Worm (Caenorhabditis elegans) whole organism, L4 larva: Measurements from ENCODE around the gene fipr-2.
A peak's percentile ranks its signal among the peaks of the same experiment; 100 is the strongest.

ENCODE experiments used
- T20F7.1 ChIP-seq: fragments of 200-800 bp; sonication (Bioruptor generic); optimal IDR thresholded peaks from 2 replicates; lab custom pipeline; 2018; ENCODE audit warnings: mild to moderate bottlenecking, missing genetic modification characterization, missing compliant biosample characterization
- aha-1 ChIP-seq: fragments of 150-350 bp; peaks from one replicate; lab custom pipeline; 2014; ENCODE audit warnings: missing biosample characterization, missing genetic modification characterization
- ceh-28 ChIP-seq: fragments of 150-350 bp; optimal IDR thresholded peaks from 2 replicates; lab custom pipeline; 2014; ENCODE audit warnings: missing biosample characterization, missing genetic modification reagents, missing genetic modification characterization
- cey-2 ChIP-seq: sonication (generic microtip); optimal IDR thresholded peaks from 3 replicates; lab custom pipeline; 2017; ENCODE audit warnings: missing genetic modification characterization, mild to moderate bottlenecking, missing compliant biosample characterization, antibody characterized with exemption, borderline replicate concordance; ENCODE audit not compliant: insufficient read depth
- dpl-1 ChIP-seq: fragments of 150-350 bp; optimal IDR thresholded peaks from 2 replicates; lab custom pipeline; 2014; ENCODE audit warnings: missing biosample characterization, missing genetic modification reagents, missing genetic modification characterization
- egl-43 ChIP-seq: fragments of 200-800 bp; sonication (Bioruptor generic); IDR thresholded peaks from 2 replicates; pipeline ENCODE4 v1.3.6; 2022; ENCODE audit warnings: missing genetic modification reagents, missing genetic modification characterization, missing compliant biosample characterization
- lim-7 ChIP-seq: fragments of 200-800 bp; sonication (Bioruptor generic); IDR thresholded peaks from 2 replicates; pipeline ENCODE4 v1.3.6; 2022; ENCODE audit warnings: missing genetic modification characterization, missing compliant biosample characterization
- lin-39 ChIP-seq: fragments of 150-350 bp; optimal IDR thresholded peaks from 2 replicates; lab custom pipeline; 2014; ENCODE audit warnings: missing biosample characterization, missing genetic modification reagents, missing genetic modification characterization
- nhr-237 ChIP-seq: sonication (generic microtip); optimal IDR thresholded peaks from 2 replicates; lab custom pipeline; 2017; ENCODE audit warnings: missing biosample characterization, missing genetic modification characterization
- unc-39 ChIP-seq: sonication (generic microtip); optimal IDR thresholded peaks from 2 replicates; lab custom pipeline; 2017; ENCODE audit warnings: missing biosample characterization, missing genetic modification characterization
- zfp-3 ChIP-seq: fragments of 200-800 bp; sonication (Bioruptor generic); conservative IDR thresholded peaks from 2 replicates; pipeline ENCODE4 v1.3.6; 2022; ENCODE audit warnings: missing genetic modification reagents, missing genetic modification characterization, missing compliant biosample characterization

DNA sequence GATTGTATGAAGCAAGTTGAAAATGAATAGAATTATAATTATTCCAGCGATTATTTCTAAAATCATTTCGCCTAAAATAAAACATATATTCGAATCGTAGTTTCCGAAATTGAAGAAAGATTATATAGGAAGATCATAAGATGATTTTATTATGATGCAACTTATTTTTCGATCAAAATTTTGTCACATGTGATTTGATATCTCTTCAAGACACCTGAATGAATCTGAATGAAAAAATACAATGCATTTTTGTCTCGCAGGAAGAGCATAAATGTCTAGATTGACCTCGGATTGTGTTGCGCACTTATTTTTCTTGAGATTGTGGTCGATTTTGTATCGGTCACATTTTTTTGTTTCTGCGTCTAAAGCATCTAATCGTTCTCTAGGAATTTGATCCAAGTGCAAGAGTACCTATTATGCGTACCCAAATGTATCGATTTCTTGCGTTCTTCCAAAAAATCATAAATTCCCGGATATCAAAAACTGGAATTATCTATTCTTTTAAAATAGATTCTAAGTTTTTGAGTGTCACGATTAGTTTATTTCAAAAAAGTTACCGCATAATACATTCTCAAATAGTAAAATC lies 45.4 kb downstream of the fipr-2 start, which contains the start of gene hrg-2:
- TF ChIP-seq lim-7: no peak
- TF ChIP-seq egl-43 (GFP tag; lab: Robert Waterston, UW): no peak
- TF ChIP-seq nhr-237: no peak
- TF ChIP-seq zfp-3 (GFP tag; lab: Robert Waterston, UW): no peak
- no peak for TF ChIP-seq ceh-28 (tag; lab: Kevin White, UChicago)
- no peak for TF ChIP-seq T20F7.1 (GFP tag; lab: Kevin White, UChicago)
- no peak for TF ChIP-seq cey-2 (tag; lab: Kevin White, UChicago)
- TF ChIP-seq aha-1 (tag; lab: Kevin White, UChicago): peak; percentile 31
- no peak for TF ChIP-seq unc-39 (tag; lab: Kevin White, UChicago)
- no peak for TF ChIP-seq lin-39 (tag; lab: Kevin White, UChicago)
- TF ChIP-seq dpl-1 (GFP tag; lab: Kevin White, UChicago): no peak
